Fruit fly (Drosophila melanogaster) whole organism: ENCODE results near the gene beta-PheRS.

ENCODE experiments used
- CG8478 ChIP-seq: fragments of >200 bp; optimal IDR thresholded peaks from 2 replicates; lab custom pipeline; 2018; ENCODE audit warnings: inconsistent platforms
- Dll ChIP-seq: fragments of >200 bp; optimal IDR thresholded peaks from 2 replicates; lab custom pipeline; 2017
- EcR ChIP-seq, 2 experiments: fragments of >200 bp; optimal IDR thresholded peaks; 2 replicates each; lab custom pipeline; 2017; ENCODE audit warnings: missing biosample characterization in 2 of 2, missing genetic modification characterization in 2 of 2, missing genetic modification reagents in 2 of 2
- pan ChIP-seq: fragments of >200 bp; optimal IDR thresholded peaks from 2 replicates; lab custom pipeline; 2017
- psq ChIP-seq: fragments of >200 bp; optimal IDR thresholded peaks from 2 replicates; lab custom pipeline; 2017
- usp ChIP-seq: fragments of >200 bp; optimal IDR thresholded peaks from 2 replicates; lab custom pipeline; 2017; ENCODE audit warnings: missing biosample characterization, missing genetic modification characterization, mixed read lengths

The beta-PheRS gene

dm6 chr3R:24285423-24285822, 32.9 kb upstream of the beta-PheRS start:
- no peak for TF ChIP-seq usp (GFP tag; lab: Kevin White, UChicago)
- TF ChIP-seq pan (lab: Kevin White, UChicago): no peak

dm6 chr3R:24284164-24284563, 31.7 kb upstream of the beta-PheRS start:
- TF ChIP-seq CG8478 (lab: Kevin White, UChicago) (no peak), pan (lab: Kevin White, UChicago) (no peak), Dll (lab: Kevin White, UChicago) (no peak), usp (GFP tag; lab: Kevin White, UChicago) (no peak), psq (lab: Kevin White, UChicago) (no peak), EcR (GFP tag; optimal IDR thresholded peaks at IDR 0.05; lab: Kevin White, UChicago) (no peak)

dm6 chr3R:24283582-24284085, 31.2 kb upstream of the beta-PheRS start, which contains the start of gene CG6356:
Gene CG6356, plus strand, starts transcription at chr3R:24283955.
- TF ChIP-seq EcR (GFP tag; optimal IDR thresholded peaks at IDR 0.05; lab: Kevin White, UChicago) (peak in 1 of 2 experiments; percentile 48), psq (lab: Kevin White, UChicago) (no peak), CG8478 (lab: Kevin White, UChicago) (no peak), usp (GFP tag; lab: Kevin White, UChicago) (no peak), Dll (lab: Kevin White, UChicago) (no peak), pan (lab: Kevin White, UChicago) (no peak)

- TF ChIP-seq pan (lab: Kevin White, UChicago) (no peak), psq (lab: Kevin White, UChicago) (no peak), Dll (lab: Kevin White, UChicago) (no peak), usp (GFP tag; lab: Kevin White, UChicago) (no peak), EcR (GFP tag; optimal IDR thresholded peaks at IDR 0.05; lab: Kevin White, UChicago) (no peak), CG8478 (lab: Kevin White, UChicago) (no peak)
Observed at dm6 chr3R:24282567-24283324, 30.3 kb upstream of the beta-PheRS start.

DNA sequence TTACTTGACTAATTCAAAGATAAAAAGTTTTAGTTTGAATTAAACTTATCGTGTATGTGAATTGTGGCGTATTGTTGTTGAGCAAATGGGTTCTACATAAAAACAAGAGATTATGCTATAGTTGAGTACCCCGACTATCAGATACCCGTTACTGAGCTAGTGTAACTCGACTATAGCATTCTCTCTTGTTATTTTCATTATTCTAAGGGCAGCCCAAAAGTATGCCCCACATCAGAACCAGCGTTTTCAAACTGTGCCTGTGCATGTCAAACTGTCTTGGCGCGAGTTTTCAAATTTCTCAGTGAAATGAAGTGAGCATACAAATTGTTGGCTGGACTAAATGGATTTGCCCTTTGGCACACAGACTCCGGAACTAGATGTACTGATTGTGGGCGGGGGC, 26.8 kb upstream of the beta-PheRS start, which contains the start of gene shps:
Gene shps (plus strand): TSS at position 282 of the 400 bp plus-strand sequence.
- no peak for TF ChIP-seq usp (GFP tag; lab: Kevin White, UChicago)
- no peak for TF ChIP-seq pan (lab: Kevin White, UChicago)
- TF ChIP-seq EcR (GFP tag; optimal IDR thresholded peaks at IDR 0.05; lab: Kevin White, UChicago): no peak
- no peak for TF ChIP-seq psq (lab: Kevin White, UChicago)
- TF ChIP-seq Dll (lab: Kevin White, UChicago): no peak
- no peak for TF ChIP-seq CG8478 (lab: Kevin White, UChicago)

- TF ChIP-seq CG8478 (lab: Kevin White, UChicago) (no peak), psq (lab: Kevin White, UChicago) (no peak), Dll (lab: Kevin White, UChicago) (no peak), pan (lab: Kevin White, UChicago) (no peak), usp (GFP tag; lab: Kevin White, UChicago) (no peak)
Observed at dm6 chr3R:24278738-24279137, 26.3 kb upstream of the beta-PheRS start.

dm6 chr3R:24276104-24277008, 23.9 kb upstream of the beta-PheRS start, which contains the start of gene Orct:
Gene Orct, plus strand, starts transcription at chr3R:24276260.
- TF ChIP-seq EcR (GFP tag; optimal IDR thresholded peaks at IDR 0.05; lab: Kevin White, UChicago): peak in 1 of 2 experiments; percentile 19
- TF ChIP-seq pan (lab: Kevin White, UChicago): no peak

- TF ChIP-seq CG8478 (lab: Kevin White, UChicago) (no peak), pan (lab: Kevin White, UChicago) (no peak), Dll (lab: Kevin White, UChicago) (no peak), psq (lab: Kevin White, UChicago) (no peak), usp (GFP tag; lab: Kevin White, UChicago) (no peak), EcR (GFP tag; optimal IDR thresholded peaks at IDR 0.05; lab: Kevin White, UChicago) (no peak)
Observed at dm6 chr3R:24275463-24275862, 23.0 kb upstream of the beta-PheRS start.

DNA sequence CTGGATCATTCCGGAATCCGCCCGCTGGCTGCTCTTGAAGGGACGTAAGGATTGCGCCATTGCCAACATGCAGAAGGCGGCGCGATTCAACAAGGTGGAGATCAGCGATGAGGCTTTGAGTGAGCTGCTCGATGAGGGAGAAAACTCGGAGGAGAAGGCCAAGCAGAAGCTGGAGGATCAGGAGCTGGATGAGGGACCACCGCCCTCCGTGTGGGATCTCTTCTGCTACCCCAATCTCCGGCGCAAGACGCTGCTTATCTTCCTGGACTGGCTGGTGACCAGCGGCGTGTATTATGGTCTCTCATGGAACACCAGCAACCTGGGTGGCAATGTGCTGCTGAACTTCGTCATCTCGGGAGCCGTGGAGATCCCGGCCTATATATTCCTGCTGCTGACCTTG, 21.7 kb upstream of the beta-PheRS start:
- no peak for TF ChIP-seq psq (lab: Kevin White, UChicago)
- no peak for TF ChIP-seq pan (lab: Kevin White, UChicago)
- no peak for TF ChIP-seq CG8478 (lab: Kevin White, UChicago)
- TF ChIP-seq usp (GFP tag; lab: Kevin White, UChicago): no peak
- TF ChIP-seq Dll (lab: Kevin White, UChicago): no peak
- TF ChIP-seq EcR (GFP tag; optimal IDR thresholded peaks at IDR 0.05; lab: Kevin White, UChicago): no peak

dm6 chr3R:24272775-24273290, 20.4 kb upstream of the beta-PheRS start, which contains the start of gene Orct2:
Gene Orct2, plus strand, starts transcription at chr3R:24273029.
- no peak for TF ChIP-seq pan (lab: Kevin White, UChicago)
- TF ChIP-seq Dll (lab: Kevin White, UChicago): peak; percentile 34

DNA sequence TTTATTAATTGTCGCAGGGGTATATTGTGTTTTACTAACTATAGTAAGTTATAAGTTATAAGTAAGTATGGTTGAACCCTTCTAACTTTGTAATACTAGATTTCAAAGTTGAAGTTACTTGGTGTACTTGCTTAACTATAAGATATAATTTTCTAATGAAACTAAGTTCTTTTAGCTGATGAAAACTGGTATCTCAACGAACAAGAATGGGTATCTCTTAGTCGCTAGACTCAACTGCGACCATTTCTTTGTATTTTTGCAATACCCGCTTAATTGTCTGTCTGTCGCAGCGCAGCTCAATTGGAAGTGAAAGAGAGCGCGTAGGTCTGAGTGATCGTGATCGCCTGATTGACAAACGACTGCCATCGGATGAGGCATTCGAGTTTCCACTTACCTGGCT, 19.8 kb upstream of the beta-PheRS start:
- no peak for TF ChIP-seq Dll (lab: Kevin White, UChicago)
- no peak for TF ChIP-seq CG8478 (lab: Kevin White, UChicago)
- no peak for TF ChIP-seq pan (lab: Kevin White, UChicago)
- no peak for TF ChIP-seq usp (GFP tag; lab: Kevin White, UChicago)
- no peak for TF ChIP-seq psq (lab: Kevin White, UChicago)
